5 worm cellular contexts compared by ENCODE assay signal in genomic region chrX:13818791-13819190, ce11.
A peak's percentile ranks its signal among the peaks of the same experiment; 100 is the strongest.
TF ChIP-seq lines count a peak whose summit lies in the region.

No protein-coding gene starts in this region.

TF ChIP-seq in whole organism, L1 larva, 84 proteins besides CTCF, POLR2A, EP300 and RAD21:
- no peak for TF ChIP-seq sptf-1 (tag; optimal IDR thresholded peaks at IDR 0.05; lab: Kevin White, UChicago)
- TF ChIP-seq elt-2 (tag; optimal IDR thresholded peaks at IDR 0.05; lab: Kevin White, UChicago) = peak; percentile 65
- no peak for TF ChIP-seq ceh-90 (tag; optimal IDR thresholded peaks at IDR 0.05; lab: Kevin White, UChicago)
- no peak for TF ChIP-seq zag-1 (tag; optimal IDR thresholded peaks at IDR 0.05; lab: Kevin White, UChicago)
- TF ChIP-seq lin-39 (tag; optimal IDR thresholded peaks at IDR 0.05; lab: Kevin White, UChicago) = no peak
- no peak for TF ChIP-seq nhr-85 (tag; lab: Kevin White, UChicago)
- no peak for TF ChIP-seq hlh-17 (GFP tag; optimal IDR thresholded peaks at IDR 0.05; lab: Kevin White, UChicago; ENCODE audit: borderline replicate concordance)
- TF ChIP-seq ceh-63 (GFP tag; optimal IDR thresholded peaks at IDR 0.05; lab: Kevin White, UChicago) = no peak

TF ChIP-seq in whole organism, L2 larva, 48 proteins besides CTCF, POLR2A, EP300 and RAD21:
- TF ChIP-seq ama-1 (optimal IDR thresholded peaks at IDR 0.05; lab: Kevin White, UChicago) (no peak), ZK546.5 (tag; optimal IDR thresholded peaks at IDR 0.05; lab: Kevin White, UChicago) (no peak), fos-1 (tag; optimal IDR thresholded peaks at IDR 0.05; lab: Kevin White, UChicago) (peak; percentile 41), F13H6.1 (tag; optimal IDR thresholded peaks at IDR 0.05; lab: Kevin White, UChicago) (no peak)

TF ChIP-seq in whole organism, L3 larva, 47 proteins besides CTCF, POLR2A, EP300 and RAD21:
- TF ChIP-seq pqm-1 (tag; optimal IDR thresholded peaks at IDR 0.05; lab: Kevin White, UChicago) (peak; percentile 26), elt-3 (tag; optimal IDR thresholded peaks at IDR 0.05; lab: Kevin White, UChicago) (no peak), fkh-2 (tag; optimal IDR thresholded peaks at IDR 0.05; lab: Kevin White, UChicago) (no peak), unc-39 (tag; optimal IDR thresholded peaks at IDR 0.05; lab: Kevin White, UChicago) (no peak)

TF ChIP-seq in whole organism, L4 larva, 104 proteins besides CTCF, POLR2A, EP300 and RAD21:
- no peak for TF ChIP-seq snpc-4 (tag; optimal IDR thresholded peaks at IDR 0.05; lab: Kevin White, UChicago)
- no peak for TF ChIP-seq D1046.2 (GFP tag; IDR thresholded peaks at IDR 0.05; lab: Robert Waterston, UW)
- no peak for TF ChIP-seq ZK337.2 (GFP tag; IDR thresholded peaks at IDR 0.05; lab: Robert Waterston, UW)
- TF ChIP-seq mdt-29 (GFP tag; IDR thresholded peaks at IDR 0.05; lab: Robert Waterston, UW) = no peak
- no peak for TF ChIP-seq daf-12 (tag; optimal IDR thresholded peaks at IDR 0.05; lab: Kevin White, UChicago)
- TF ChIP-seq sdz-12 (GFP tag; optimal IDR thresholded peaks at IDR 0.05; lab: Kevin White, UChicago) = no peak
- TF ChIP-seq hmg-1.1 (GFP tag; IDR thresholded peaks at IDR 0.05; lab: Robert Waterston, UW) = no peak
- TF ChIP-seq pqm-1 (tag; optimal IDR thresholded peaks at IDR 0.05; lab: Kevin White, UChicago) = peak; percentile 55
- TF ChIP-seq dpl-1 (GFP tag; optimal IDR thresholded peaks at IDR 0.05; lab: Kevin White, UChicago) = no peak
- TF ChIP-seq R02D3.7 (tag; optimal IDR thresholded peaks at IDR 0.05; lab: Kevin White, UChicago) = no peak
- no peak for TF ChIP-seq unc-62 (GFP tag; optimal IDR thresholded peaks at IDR 0.05 in 1 of 2; lab: Kevin White, UChicago)
- no peak for TF ChIP-seq unc-62 (tag; optimal IDR thresholded peaks at IDR 0.05; lab: Kevin White, UChicago)
- no peak for TF ChIP-seq nhr-77 (tag; optimal IDR thresholded peaks at IDR 0.05; lab: Kevin White, UChicago)
- peak; percentile 85 for TF ChIP-seq aha-1 (tag; lab: Kevin White, UChicago)
- TF ChIP-seq mep-1 (tag; optimal IDR thresholded peaks at IDR 0.05; lab: Kevin White, UChicago) = no peak
- no peak for TF ChIP-seq T26A8.4 (GFP tag; IDR thresholded peaks at IDR 0.05; lab: Robert Waterston, UW)
- TF ChIP-seq Y75B8A.6 (GFP tag; IDR thresholded peaks at IDR 0.05; lab: Robert Waterston, UW) = no peak
- TF ChIP-seq cey-2 (tag; optimal IDR thresholded peaks at IDR 0.05; lab: Kevin White, UChicago; ENCODE audit: borderline replicate concordance, insufficient read depth) = no peak
- no peak for TF ChIP-seq nhr-76 (tag; optimal IDR thresholded peaks at IDR 0.05; lab: Kevin White, UChicago)

TF ChIP-seq in whole organism, late embryonic, 69 proteins besides CTCF, POLR2A, EP300 and RAD21:
- TF ChIP-seq ceh-14 (tag; optimal IDR thresholded peaks at IDR 0.05; lab: Kevin White, UChicago) = no peak
- TF ChIP-seq elt-2 (tag; optimal IDR thresholded peaks at IDR 0.05; lab: Kevin White, UChicago) = peak; percentile 76

Comparison
In these comparisons a context has a peak if more than half of its experiments do, and no peak if none do; other contexts are left out.
1. Of the 29 proteins assayed by ChIP-seq in both whole organism, L4 larva and whole organism, L1 larva: peak only in whole organism, L4 larva: aha-1 and pqm-1; only in whole organism, L1 larva: none; in both: none; in neither: 27.